Worm (Caenorhabditis elegans) whole organism, young adult: Measurements from ENCODE around the gene W07B8.4.

ENCODE experiments used
- B0035.1 ChIP-seq: sonication (generic microtip); optimal IDR thresholded peaks from 2 replicates; lab custom pipeline; 2016; ENCODE audit warnings: missing genetic modification characterization, mild to moderate bottlenecking, missing compliant biosample characterization, missing genotype, missing genetic modification reagents
- B0336.3 ChIP-seq: fragments of 200-800 bp; sonication (Bioruptor generic); IDR thresholded peaks from 2 replicates; pipeline ENCODE4 v1.3.6; 2022; ENCODE audit warnings: missing genetic modification characterization, missing compliant biosample characterization
- C06A6.2 ChIP-seq: fragments of 200-800 bp; sonication (Bioruptor generic); conservative IDR thresholded peaks from 2 replicates; pipeline ENCODE4 v1.3.6; 2022; ENCODE audit warnings: missing genetic modification characterization, missing compliant biosample characterization
- F37B4.10 ChIP-seq: fragments of 200-800 bp; sonication (Bioruptor generic); IDR thresholded peaks from 2 replicates; pipeline ENCODE4 v1.3.6; 2022; ENCODE audit warnings: missing genetic modification characterization, missing compliant biosample characterization
- K12H6.12 ChIP-seq: fragments of 200-800 bp; sonication (Bioruptor generic); optimal IDR thresholded peaks from 2 replicates; lab custom pipeline; 2018; ENCODE audit warnings: mild to moderate bottlenecking, missing genetic modification characterization, missing compliant biosample characterization
- T26A5.8 ChIP-seq: sonication (generic microtip); optimal IDR thresholded peaks from 2 replicates; lab custom pipeline; 2016; ENCODE audit warnings: missing genetic modification characterization, missing compliant biosample characterization
- Y53F4B.3 ChIP-seq: fragments of 200-800 bp; sonication (Bioruptor generic); IDR thresholded peaks from 2 replicates; pipeline ENCODE4 v1.3.6; 2022; ENCODE audit warnings: missing genetic modification reagents, missing genetic modification characterization, missing compliant biosample characterization
- Y56A3A.18 ChIP-seq: fragments of 200-800 bp; sonication (Bioruptor generic); IDR thresholded peaks from 2 replicates; pipeline ENCODE4 v1.3.6; 2022; ENCODE audit warnings: missing genetic modification reagents, missing genetic modification characterization, missing compliant biosample characterization
- akir-1 ChIP-seq: fragments of 200-800 bp; sonication (Bioruptor generic); optimal IDR thresholded peaks from 2 replicates; lab custom pipeline; 2018; ENCODE audit warnings: mild to moderate bottlenecking, missing genetic modification characterization, moderate library complexity, missing compliant biosample characterization
- ama-1 ChIP-seq, 3 experiments: fragments of 150-350 bp in 1 of 3; sonication (generic microtip) in 2 of 3; optimal IDR thresholded peaks; 2 replicates each; lab custom pipeline; 2014 to 2018; ENCODE audit warnings: missing biosample characterization in 2 of 3, missing genetic modification characterization in 2 of 3, missing genetic modification reagents in 2 of 3
- aptf-2 ChIP-seq: fragments of 200-800 bp; sonication (Bioruptor generic); conservative IDR thresholded peaks from 2 replicates; pipeline ENCODE4 v1.3.6; 2022; ENCODE audit warnings: missing genetic modification reagents, missing genetic modification characterization, missing compliant biosample characterization
- bed-2 ChIP-seq: fragments of 200-800 bp; sonication (Bioruptor generic); IDR thresholded peaks from 2 replicates; pipeline ENCODE4 v1.3.6; 2022; ENCODE audit warnings: missing genetic modification reagents, missing genetic modification characterization, missing compliant biosample characterization
- ccch-3 ChIP-seq: fragments of 200-800 bp; sonication (Bioruptor generic); optimal IDR thresholded peaks from 2 replicates; lab custom pipeline; 2018; ENCODE audit warnings: mild to moderate bottlenecking, missing genetic modification characterization, missing compliant biosample characterization
- ceh-100 ChIP-seq: fragments of 200-800 bp; sonication (Bioruptor generic); IDR thresholded peaks from 2 replicates; pipeline ENCODE4 v1.3.6; 2022; ENCODE audit warnings: missing genetic modification reagents, missing genetic modification characterization, missing compliant biosample characterization
- ceh-27 ChIP-seq: fragments of 200-800 bp; sonication (Bioruptor generic); optimal IDR thresholded peaks from 2 replicates; lab custom pipeline; 2018; ENCODE audit warnings: mild to moderate bottlenecking, missing genetic modification characterization, moderate library complexity, missing compliant biosample characterization
- ceh-40 ChIP-seq: fragments of 200-800 bp; sonication (Bioruptor generic); IDR thresholded peaks from 2 replicates; pipeline ENCODE4 v1.3.6; 2022; ENCODE audit warnings: missing genetic modification characterization, missing compliant biosample characterization
- chd-7 ChIP-seq: sonication (generic microtip); optimal IDR thresholded peaks from 2 replicates; lab custom pipeline; 2016; ENCODE audit warnings: mild to moderate bottlenecking, missing genetic modification characterization, moderate library complexity, missing compliant biosample characterization
- dpl-1 ChIP-seq: fragments of 150-350 bp; optimal IDR thresholded peaks from 2 replicates; lab custom pipeline; 2014; ENCODE audit warnings: missing biosample characterization, missing genetic modification reagents, missing genetic modification characterization
- ets-4 ChIP-seq: fragments of 200-800 bp; sonication (Bioruptor generic); optimal IDR thresholded peaks from 2 replicates; lab custom pipeline; 2018; ENCODE audit warnings: mild to moderate bottlenecking, missing genetic modification characterization, missing compliant biosample characterization
- him-1 ChIP-seq: sonication (generic microtip); optimal IDR thresholded peaks from 2 replicates; lab custom pipeline; 2016; ENCODE audit warnings: missing genotype, missing genetic modification reagents, missing genetic modification characterization, missing compliant biosample characterization
- hlh-26 ChIP-seq: fragments of 200-800 bp; sonication (Bioruptor generic); conservative IDR thresholded peaks from 2 replicates; pipeline ENCODE4 v1.3.6; 2022; ENCODE audit warnings: missing genetic modification reagents, missing genetic modification characterization, missing compliant biosample characterization
- hmg-1.2 ChIP-seq: fragments of 200-800 bp; sonication (Bioruptor generic); IDR thresholded peaks from 2 replicates; pipeline ENCODE4 v1.3.6; 2022; ENCODE audit warnings: missing genetic modification reagents, missing genetic modification characterization, missing compliant biosample characterization
- hmg-20 ChIP-seq: fragments of 200-800 bp; sonication (Bioruptor generic); IDR thresholded peaks from 2 replicates; pipeline ENCODE4 v1.3.6; 2022; ENCODE audit warnings: missing genetic modification reagents, missing genetic modification characterization, missing compliant biosample characterization
- lag-1 ChIP-seq: fragments of 200-800 bp; sonication (Bioruptor generic); IDR thresholded peaks from 2 replicates; pipeline ENCODE4 v1.3.6; 2022; ENCODE audit warnings: missing genetic modification reagents, missing genetic modification characterization, missing compliant biosample characterization
- let-607 ChIP-seq, 2 experiments: fragments of 200-800 bp in 1 of 2; sonication (Bioruptor generic) in 1 of 2; sonication (generic microtip) in 1 of 2; optimal IDR thresholded peaks; 2 replicates each; lab custom pipeline; 2016 to 2018; ENCODE audit warnings: mild to moderate bottlenecking in 2 of 2, missing compliant biosample characterization in 2 of 2, missing genetic modification characterization in 2 of 2, moderate library complexity in 2 of 2, missing genotype in 1 of 2
- lin-40 ChIP-seq: sonication (generic microtip); optimal IDR thresholded peaks from 2 replicates; lab custom pipeline; 2016; ENCODE audit warnings: missing genetic modification characterization, mild to moderate bottlenecking, missing compliant biosample characterization, missing genotype, missing genetic modification reagents
- lsl-1 ChIP-seq: fragments of 200-800 bp; sonication (Bioruptor generic); optimal IDR thresholded peaks from 2 replicates; lab custom pipeline; 2018; ENCODE audit warnings: mild to moderate bottlenecking, missing genetic modification characterization, moderate library complexity, missing compliant biosample characterization
- madf-10 ChIP-seq: sonication (generic microtip); optimal IDR thresholded peaks from 2 replicates; lab custom pipeline; 2016; ENCODE audit warnings: mild to moderate bottlenecking, missing genetic modification characterization, missing compliant biosample characterization
- madf-6 ChIP-seq: fragments of 200-800 bp; sonication (Bioruptor generic); IDR thresholded peaks from 2 replicates; pipeline ENCODE4 v1.3.6; 2022; ENCODE audit warnings: missing genetic modification reagents, missing genetic modification characterization, missing compliant biosample characterization
- mel-28 ChIP-seq: sonication (generic microtip); optimal IDR thresholded peaks from 2 replicates; lab custom pipeline; 2016; ENCODE audit warnings: borderline replicate concordance, mild to moderate bottlenecking, missing genetic modification characterization, missing compliant biosample characterization
- mxl-1 ChIP-seq: sonication (generic microtip); optimal IDR thresholded peaks from 2 replicates; lab custom pipeline; 2016; ENCODE audit warnings: missing genetic modification characterization, missing compliant biosample characterization
- nfya-1 ChIP-seq: sonication (generic microtip); optimal IDR thresholded peaks from 2 replicates; lab custom pipeline; 2017; ENCODE audit warnings: antibody characterized with exemption, missing compliant biosample characterization, missing genetic modification characterization, borderline replicate concordance; ENCODE audit not compliant: insufficient read depth
- nfyb-1 ChIP-seq: fragments of 200-800 bp; sonication (Bioruptor generic); IDR thresholded peaks from 2 replicates; pipeline ENCODE4 v1.3.6; 2022; ENCODE audit warnings: missing genetic modification reagents, missing genetic modification characterization, missing compliant biosample characterization
- nhr-120 ChIP-seq: fragments of 200-800 bp; sonication (Bioruptor generic); IDR thresholded peaks from 2 replicates; pipeline ENCODE4 v1.3.6; 2022; ENCODE audit warnings: missing genetic modification characterization, missing compliant biosample characterization
- nhr-80 ChIP-seq: sonication (generic microtip); optimal IDR thresholded peaks from 2 replicates; lab custom pipeline; 2016; ENCODE audit warnings: missing genetic modification characterization, missing compliant biosample characterization
- rec-8 ChIP-seq, 2 experiments: sonication (generic microtip); optimal IDR thresholded peaks; 2 replicates each; lab custom pipeline; 2016; ENCODE audit warnings: mild to moderate bottlenecking in 2 of 2, missing genetic modification characterization in 2 of 2, missing genetic modification reagents in 2 of 2, missing genotype in 2 of 2, missing biosample characterization in 1 of 2, missing compliant biosample characterization in 1 of 2, moderate library complexity in 1 of 2
- rpc-1 ChIP-seq, 2 experiments: fragments of 150-350 bp in 1 of 2; sonication (generic microtip) in 1 of 2; optimal IDR thresholded peaks; 2 replicates each; lab custom pipeline; 2014 to 2018; ENCODE audit warnings: missing biosample characterization in 1 of 2, missing genetic modification characterization in 1 of 2, missing genetic modification reagents in 1 of 2, missing genotype in 1 of 2
- sdz-38 ChIP-seq: sonication (generic microtip); optimal IDR thresholded peaks from 2 replicates; lab custom pipeline; 2016; ENCODE audit warnings: missing genotype, missing genetic modification characterization, missing compliant biosample characterization
- snpc-4 ChIP-seq, 5 experiments: fragments of 150-350 bp in 1 of 5; sonication (generic microtip) in 4 of 5; optimal IDR thresholded peaks; 2 replicates each; lab custom pipeline; 2014 to 2018; ENCODE audit warnings: missing genetic modification characterization in 5 of 5, missing biosample characterization in 3 of 5, antibody characterized with exemption in 2 of 5, mild to moderate bottlenecking in 2 of 5, missing compliant biosample characterization in 2 of 5, missing genotype in 2 of 5, moderate library complexity in 2 of 5, missing genetic modification reagents in 1 of 5
- somi-1 ChIP-seq: fragments of 200-800 bp; sonication (Bioruptor generic); optimal IDR thresholded peaks from 2 replicates; lab custom pipeline; 2018; ENCODE audit warnings: mild to moderate bottlenecking, missing genetic modification characterization, missing compliant biosample characterization
- sptf-2 ChIP-seq: fragments of 200-800 bp; sonication (Bioruptor generic); optimal IDR thresholded peaks from 2 replicates; lab custom pipeline; 2018; ENCODE audit warnings: mild to moderate bottlenecking, missing genetic modification characterization, missing compliant biosample characterization
- tbx-9 ChIP-seq: sonication (generic microtip); optimal IDR thresholded peaks from 2 replicates; lab custom pipeline; 2016; ENCODE audit warnings: borderline replicate concordance, missing genetic modification characterization, inconsistent platforms, missing compliant biosample characterization
- tlf-1 ChIP-seq: fragments of 200-800 bp; sonication (Bioruptor generic); optimal IDR thresholded peaks from 2 replicates; lab custom pipeline; 2018; ENCODE audit warnings: mild to moderate bottlenecking, missing genetic modification characterization, missing compliant biosample characterization
- unc-130 ChIP-seq: sonication (generic microtip); optimal IDR thresholded peaks from 2 replicates; lab custom pipeline; 2016; ENCODE audit warnings: missing genetic modification reagents, missing genetic modification characterization, missing compliant biosample characterization
- ztf-18 ChIP-seq: sonication (generic microtip); optimal IDR thresholded peaks from 2 replicates; lab custom pipeline; 2016; ENCODE audit warnings: missing genotype, mild to moderate bottlenecking, missing genetic modification characterization, missing compliant biosample characterization
- ztf-6 ChIP-seq: fragments of 200-800 bp; sonication (Bioruptor generic); IDR thresholded peaks from 2 replicates; pipeline ENCODE4 v1.3.6; 2022; ENCODE audit warnings: missing genetic modification reagents, missing genetic modification characterization, missing compliant biosample characterization

Gene W07B8.4

DNA sequence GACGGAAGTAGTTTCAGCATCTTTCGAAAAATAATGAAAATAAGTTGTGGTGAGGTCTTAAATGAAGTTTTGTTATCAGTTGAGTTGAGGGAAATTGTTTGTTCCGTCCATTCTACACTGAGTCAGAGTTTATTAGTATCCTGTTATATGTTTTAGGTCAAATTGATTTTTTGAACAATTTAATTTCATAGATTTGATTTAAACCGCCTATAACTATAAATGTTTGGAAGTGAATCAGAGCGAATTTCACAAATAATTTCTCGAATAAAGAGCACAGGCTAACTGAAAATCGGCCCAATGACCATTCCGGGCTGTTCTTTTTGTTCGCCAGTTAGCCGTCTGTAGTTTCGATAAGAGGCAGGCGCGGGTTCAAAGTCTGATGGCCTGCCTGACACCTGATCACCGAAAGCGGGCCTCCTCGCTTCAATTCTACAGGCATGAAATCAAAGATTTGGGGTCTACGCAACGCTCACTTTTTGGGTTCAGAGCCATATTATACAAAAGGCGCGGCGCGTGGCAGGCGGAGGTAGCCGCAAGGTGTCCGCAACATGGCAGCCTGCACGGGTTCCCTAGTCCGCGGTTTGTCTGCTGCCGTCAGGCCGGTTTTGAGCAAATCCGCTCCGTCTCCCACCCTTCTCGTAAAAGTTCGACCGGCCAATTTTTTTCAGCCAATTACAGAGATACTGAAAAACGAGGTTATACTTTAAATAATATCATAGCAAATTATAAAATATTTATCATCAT is at the start of gene W07B8.4 (continued):
- TF ChIP-seq sdz-38 (tag; lab: Kevin White, UChicago) (no peak), akir-1 (GFP tag; lab: Kevin White, UChicago) (no peak), ceh-27 (GFP tag; lab: Kevin White, UChicago) (no peak), him-1 (tag; lab: Kevin White, UChicago) (no peak), madf-10 (peak; percentile 20), lsl-1 (GFP tag; lab: Kevin White, UChicago) (no peak), Y53F4B.3 (GFP tag; lab: Robert Waterston, UW) (no peak), nfya-1 (tag; lab: Kevin White, UChicago) (no peak), sptf-2 (GFP tag; lab: Kevin White, UChicago) (no peak), let-607 (tag; optimal IDR thresholded peaks at IDR 0.05; lab: Kevin White, UChicago) (no peak), nhr-120 (0 out of 2 replicates have a peak, but pooled peaks have one; percentile 47), chd-7 (tag; lab: Kevin White, UChicago) (peak; percentile 4), somi-1 (no peak), bed-2 (GFP tag; lab: Robert Waterston, UW) (no peak), nfyb-1 (no peak), tlf-1 (GFP tag; lab: Kevin White, UChicago) (no peak), tbx-9 (tag; lab: Kevin White, UChicago) (no peak), mxl-1 (tag; lab: Kevin White, UChicago) (no peak), F37B4.10 (GFP tag; lab: Robert Waterston, UW) (no peak), unc-130 (no peak), B0035.1 (tag; lab: Kevin White, UChicago) (no peak), ztf-18 (tag; lab: Kevin White, UChicago) (no peak), madf-6 (GFP tag; lab: Robert Waterston, UW) (no peak), ceh-100 (GFP tag; lab: Robert Waterston, UW) (no peak), hlh-26 (GFP tag; lab: Robert Waterston, UW) (no peak), aptf-2 (GFP tag; lab: Robert Waterston, UW) (no peak), K12H6.12 (tag; lab: Kevin White, UChicago) (no peak), ccch-3 (GFP tag; lab: Kevin White, UChicago) (no peak), Y56A3A.18 (GFP tag; lab: Robert Waterston, UW) (no peak), hmg-1.2 (GFP tag; lab: Robert Waterston, UW) (no peak), snpc-4 (GFP tag; optimal IDR thresholded peaks at IDR 0.05; lab: Kevin White, UChicago) (no peak), snpc-4 (tag; optimal IDR thresholded peaks at IDR 0.05; lab: Kevin White, UChicago) (no peak), ets-4 (GFP tag; lab: Kevin White, UChicago) (no peak), C06A6.2 (no peak), ztf-6 (GFP tag; lab: Robert Waterston, UW) (no peak), rec-8 (tag; optimal IDR thresholded peaks at IDR 0.05; lab: Kevin White, UChicago) (no peak), B0336.3 (GFP tag; lab: Robert Waterston, UW) (peak; percentile 42; the same call in 1 of the 2 replicates), mel-28 (tag; lab: Kevin White, UChicago) (no peak), dpl-1 (no peak), lag-1 (GFP tag; lab: Robert Waterston, UW) (no peak), nhr-80 (tag; lab: Kevin White, UChicago) (peak; percentile 5), rpc-1 (optimal IDR thresholded peaks at IDR 0.05; lab: Kevin White, UChicago) (no peak), rpc-1 (tag; optimal IDR thresholded peaks at IDR 0.05; lab: Kevin White, UChicago) (no peak), lin-40 (tag; lab: Kevin White, UChicago) (no peak), hmg-20 (GFP tag; lab: Robert Waterston, UW) (no peak), T26A5.8 (tag; lab: Kevin White, UChicago) (no peak), ceh-40 (peak; percentile 45; the same call in 1 of the 2 replicates), ama-1 (optimal IDR thresholded peaks at IDR 0.05; lab: Kevin White, UChicago) (no peak), ama-1 (GFP tag; optimal IDR thresholded peaks at IDR 0.05; lab: Kevin White, UChicago) (no peak)
